Worm (Caenorhabditis elegans) whole organism, early embryonic: ENCODE data around the gene kin-26.

ENCODE experiments used
- B0310.2 ChIP-seq: sonication (generic microtip); optimal IDR thresholded peaks from 2 replicates; lab custom pipeline; 2016; ENCODE audit warnings: mild to moderate bottlenecking, missing genetic modification characterization, missing compliant biosample characterization
- F13C5.2 ChIP-seq: sonication (generic microtip); optimal IDR thresholded peaks from 2 replicates; lab custom pipeline; 2017; ENCODE audit warnings: mild to moderate bottlenecking, missing genetic modification characterization, inconsistent platforms, missing compliant biosample characterization
- aly-1 ChIP-seq: sonication (generic microtip); optimal IDR thresholded peaks from 2 replicates; lab custom pipeline; 2016; ENCODE audit warnings: missing genetic modification characterization, missing compliant biosample characterization
- ama-1 ChIP-seq: fragments of 150-350 bp; optimal IDR thresholded peaks from 2 replicates; lab custom pipeline; 2014
- ceh-13 ChIP-seq: fragments of 200-800 bp; sonication (Bioruptor generic); optimal IDR thresholded peaks from 2 replicates; lab custom pipeline; 2018; ENCODE audit warnings: mild to moderate bottlenecking, missing genetic modification characterization, missing compliant biosample characterization
- ceh-36 ChIP-seq: sonication (generic microtip); optimal IDR thresholded peaks from 2 replicates; lab custom pipeline; 2016; ENCODE audit warnings: missing genetic modification characterization, inconsistent platforms, missing compliant biosample characterization
- ets-7 ChIP-seq: sonication (generic microtip); optimal IDR thresholded peaks from 2 replicates; lab custom pipeline; 2016; ENCODE audit warnings: missing genotype, missing genetic modification characterization, missing compliant biosample characterization
- flt-1 ChIP-seq: fragments of 200-800 bp; sonication (Bioruptor generic); IDR thresholded peaks from 2 replicates; pipeline ENCODE4 v1.3.6; 2022; ENCODE audit warnings: missing genetic modification characterization, missing compliant biosample characterization
- hmbx-1 ChIP-seq: sonication (generic microtip); optimal IDR thresholded peaks from 2 replicates; lab custom pipeline; 2016; ENCODE audit warnings: mild to moderate bottlenecking, missing genetic modification characterization, missing compliant biosample characterization
- hmg-4 ChIP-seq: fragments of 200-800 bp; sonication (Bioruptor generic); optimal IDR thresholded peaks from 2 replicates; lab custom pipeline; 2018; ENCODE audit warnings: mild to moderate bottlenecking, missing genetic modification characterization, missing compliant biosample characterization
- hnd-1 ChIP-seq: sonication (generic microtip); optimal IDR thresholded peaks from 2 replicates; lab custom pipeline; 2016; ENCODE audit warnings: missing genetic modification characterization, missing compliant biosample characterization
- scrt-1 ChIP-seq: fragments of 200-800 bp; sonication (Bioruptor generic); IDR thresholded peaks from 2 replicates; pipeline ENCODE4 v1.3.6; 2022; ENCODE audit warnings: missing genetic modification characterization, missing compliant biosample characterization
- sea-1 ChIP-seq: fragments of 200-800 bp; sonication (Bioruptor generic); conservative IDR thresholded peaks from 2 replicates; pipeline ENCODE4 v1.3.6; 2022; ENCODE audit warnings: missing genetic modification characterization, missing compliant biosample characterization
- tbx-11 ChIP-seq: fragments of 200-800 bp; sonication (Bioruptor generic); IDR thresholded peaks from 2 replicates; pipeline ENCODE4 v1.3.6; 2022; ENCODE audit warnings: missing genetic modification characterization, missing compliant biosample characterization
- tbx-37 ChIP-seq: fragments of 200-800 bp; sonication (Bioruptor generic); conservative IDR thresholded peaks from 2 replicates; pipeline ENCODE4 v1.3.6; 2022; ENCODE audit warnings: missing genetic modification reagents, missing genetic modification characterization, missing compliant biosample characterization
- tra-4 ChIP-seq: sonication (generic microtip); optimal IDR thresholded peaks from 2 replicates; lab custom pipeline; 2017; ENCODE audit warnings: missing genetic modification characterization, missing compliant biosample characterization

The kin-26 gene

ce11 chrIV:7850329-7850728, 27.4 kb downstream of the kin-26 start:
- no peak for TF ChIP-seq tbx-11 (GFP tag; lab: Robert Waterston, UW)

ce11 chrIV:7849235-7849634, 28.4 kb downstream of the kin-26 start:
- TF ChIP-seq ceh-13 (no peak), tra-4 (no peak), B0310.2 (tag; lab: Kevin White, UChicago) (peak; percentile 16), hnd-1 (tag; lab: Kevin White, UChicago) (no peak), ama-1 (lab: Kevin White, UChicago) (no peak)

- no peak for TF ChIP-seq hmbx-1 (tag; lab: Kevin White, UChicago)
- TF ChIP-seq tra-4 = no peak
- no peak for TF ChIP-seq flt-1 (GFP tag; lab: Robert Waterston, UW)
Observed at ce11 chrIV:7846386-7846785, 31.3 kb downstream of the kin-26 start, which contains the start of gene C06A6.2. Gene C06A6.2, plus strand, starts transcription at chrIV:7846622.

ce11 chrIV:7845585-7845984, 32.1 kb downstream of the kin-26 start:
- TF ChIP-seq ets-7 (tag; lab: Kevin White, UChicago) = peak; percentile 17
- 0 out of 2 replicates have a peak, but pooled peaks have one; percentile 15 for TF ChIP-seq tbx-11 (GFP tag; lab: Robert Waterston, UW)
- TF ChIP-seq tra-4 = no peak
- no peak for TF ChIP-seq hmbx-1 (tag; lab: Kevin White, UChicago)
- 0 out of 2 replicates have a peak, but pooled peaks have one; percentile 48 for TF ChIP-seq sea-1 (GFP tag; lab: Robert Waterston, UW)
- no peak for TF ChIP-seq ama-1 (lab: Kevin White, UChicago)
- 0 out of 2 replicates have a peak, but pooled peaks have one; percentile 14 for TF ChIP-seq tbx-37 (GFP tag; lab: Robert Waterston, UW)
- peak; percentile 91 for TF ChIP-seq hmg-4
- peak; percentile 78 for TF ChIP-seq F13C5.2 (tag; lab: Kevin White, UChicago)
- TF ChIP-seq B0310.2 (tag; lab: Kevin White, UChicago) = no peak
- peak; percentile 36 for TF ChIP-seq ceh-36 (tag; lab: Kevin White, UChicago)
- peak; percentile 76 for TF ChIP-seq aly-1

- no peak for TF ChIP-seq tbx-37 (GFP tag; lab: Robert Waterston, UW)
- TF ChIP-seq ceh-13 = no peak
- TF ChIP-seq F13C5.2 (tag; lab: Kevin White, UChicago) = no peak
- no peak for TF ChIP-seq flt-1 (GFP tag; lab: Robert Waterston, UW)
- no peak for TF ChIP-seq hmg-4
- TF ChIP-seq sea-1 (GFP tag; lab: Robert Waterston, UW) = no peak
- TF ChIP-seq aly-1 = no peak
- no peak for TF ChIP-seq B0310.2 (tag; lab: Kevin White, UChicago)
- TF ChIP-seq scrt-1 (GFP tag; lab: Robert Waterston, UW) = no peak
Observed at ce11 chrIV:7844333-7844973, 33.2 kb downstream of the kin-26 start.

- TF ChIP-seq F13C5.2 (tag; lab: Kevin White, UChicago) (no peak), ceh-13 (no peak), B0310.2 (tag; lab: Kevin White, UChicago) (no peak), aly-1 (no peak), sea-1 (GFP tag; lab: Robert Waterston, UW) (no peak), hnd-1 (tag; lab: Kevin White, UChicago) (no peak)
Observed at ce11 chrIV:7841218-7841617, 36.5 kb downstream of the kin-26 start.

- TF ChIP-seq ceh-36 (tag; lab: Kevin White, UChicago) (no peak), F13C5.2 (tag; lab: Kevin White, UChicago) (no peak)
Observed at ce11 chrIV:7839923-7840322, 37.8 kb downstream of the kin-26 start.

ce11 chrIV:7838426-7838825, 39.3 kb downstream of the kin-26 start, which contains the start of gene C06A6.7:
Gene C06A6.7, minus strand, starts transcription at chrIV:7838526.
- TF ChIP-seq hmbx-1 (tag; lab: Kevin White, UChicago) (no peak), ceh-36 (tag; lab: Kevin White, UChicago) (no peak), hmg-4 (no peak), tra-4 (no peak), hnd-1 (tag; lab: Kevin White, UChicago) (no peak), sea-1 (GFP tag; lab: Robert Waterston, UW) (no peak), tbx-11 (GFP tag; lab: Robert Waterston, UW) (no peak), F13C5.2 (tag; lab: Kevin White, UChicago) (no peak), B0310.2 (tag; lab: Kevin White, UChicago) (no peak), scrt-1 (GFP tag; lab: Robert Waterston, UW) (no peak), ceh-13 (no peak), ets-7 (tag; lab: Kevin White, UChicago) (no peak)

ce11 chrIV:7836491-7836890, 41.2 kb downstream of the kin-26 start:
- no peak for TF ChIP-seq ceh-13
- no peak for TF ChIP-seq hmg-4
- TF ChIP-seq sea-1 (GFP tag; lab: Robert Waterston, UW) = no peak
- TF ChIP-seq B0310.2 (tag; lab: Kevin White, UChicago) = no peak
- no peak for TF ChIP-seq ets-7 (tag; lab: Kevin White, UChicago)
- no peak for TF ChIP-seq tbx-11 (GFP tag; lab: Robert Waterston, UW)
- no peak for TF ChIP-seq flt-1 (GFP tag; lab: Robert Waterston, UW)
- no peak for TF ChIP-seq ama-1 (lab: Kevin White, UChicago)
- TF ChIP-seq tra-4 = no peak
- no peak for TF ChIP-seq scrt-1 (GFP tag; lab: Robert Waterston, UW)
- TF ChIP-seq aly-1 = no peak
